Fruit fly (Drosophila melanogaster): ENCODE data around the gene Lsp1beta.
"Not testable (repeated sequence)": the region's sequence is repeated elsewhere in the genome, so short reads cannot be mapped to it uniquely, and the experiment has no call there.

DNA sequence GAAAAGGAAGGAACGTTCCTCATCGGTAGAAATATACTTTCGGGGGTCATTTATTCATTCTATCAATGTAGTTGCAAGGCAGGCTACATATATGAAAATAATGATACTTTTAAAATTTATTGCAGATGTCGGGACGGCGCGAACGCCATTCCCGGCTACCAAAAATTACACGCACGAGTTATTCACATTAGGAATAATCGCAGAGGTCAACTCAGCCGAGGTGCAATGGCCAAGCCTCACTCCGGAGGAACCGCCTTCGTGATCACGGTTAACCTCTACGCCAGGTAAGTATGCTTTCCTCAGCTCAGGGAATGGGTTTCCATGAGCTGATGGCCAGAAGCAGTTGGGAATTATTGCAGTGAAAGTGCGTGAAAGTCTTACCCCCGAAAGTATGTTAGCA is 3.1 kb downstream of the Lsp1beta start:
- TF ChIP-seq CG10669, CG7368, spab, Hr39, ss (GFP tag; optimal IDR thresholded peaks at IDR 0.05): not testable (repeated sequence)
- TF ChIP-seq topi (GFP tag; optimal IDR thresholded peaks at IDR 0.05), result peak; percentile 9
